Worm (Caenorhabditis elegans): ENCODE results near the gene sru-28.

The sru-28 gene

DNA sequence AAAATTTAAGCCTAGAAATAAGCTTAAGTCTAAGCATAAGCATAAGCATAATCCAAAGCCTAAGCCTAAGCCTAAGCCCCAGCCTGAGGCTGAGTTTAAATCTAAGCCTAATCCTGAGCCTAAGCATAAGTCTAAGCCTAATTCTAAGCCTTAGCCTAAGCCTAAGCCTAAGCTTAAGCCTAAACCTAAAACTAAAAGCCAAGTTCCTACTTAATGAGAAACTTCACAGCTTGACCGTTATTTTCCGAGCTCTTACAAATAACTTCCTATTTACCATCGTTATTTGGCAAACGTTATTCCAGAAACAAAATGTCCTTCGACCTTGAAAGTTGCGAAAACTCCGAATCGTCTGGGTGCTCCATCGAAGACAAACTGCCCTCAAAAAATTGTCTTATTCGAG is 24.4 kb upstream of the sru-28 start, which contains the start of gene C38C3.4:
C38C3.4 (plus strand) TSS at position 301 of the 400 bp plus-strand sequence.
- TF ChIP-seq tbx-37 (GFP tag; conservative IDR thresholded peaks at IDR 0.05): no peak
- no peak for TF ChIP-seq ama-1 (optimal IDR thresholded peaks at IDR 0.05)
- no peak for TF ChIP-seq tbx-11 (GFP tag; IDR thresholded peaks at IDR 0.05)
- no peak for TF ChIP-seq ceh-13 (GFP tag; optimal IDR thresholded peaks at IDR 0.05)
- no peak for TF ChIP-seq hnd-1 (tag; optimal IDR thresholded peaks at IDR 0.05)
- peak; percentile 57 for TF ChIP-seq ceh-36 (tag; optimal IDR thresholded peaks at IDR 0.05)
- TF ChIP-seq tra-4 (tag; optimal IDR thresholded peaks at IDR 0.05): no peak
- no peak for TF ChIP-seq pes-1 (GFP tag; IDR thresholded peaks at IDR 0.05)

DNA sequence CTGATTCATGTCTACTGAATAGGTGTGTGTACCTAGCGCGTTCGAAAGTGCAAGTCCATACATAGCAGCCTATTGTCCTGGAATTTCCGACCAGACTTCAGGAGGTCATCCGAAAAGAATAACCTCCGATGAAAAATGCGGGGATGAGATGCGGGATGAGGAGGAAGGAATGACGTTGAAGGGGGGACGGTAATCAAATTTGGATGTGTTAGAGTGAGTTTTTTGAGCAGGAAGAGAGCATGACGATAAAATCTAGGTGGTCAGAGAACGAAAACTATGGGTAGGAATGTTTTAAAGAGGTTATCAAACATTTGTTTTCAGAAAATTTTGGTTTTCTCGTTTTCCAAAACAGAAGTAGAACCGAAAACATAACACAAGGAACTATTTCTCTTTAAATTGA is 20.1 kb upstream of the sru-28 start:
- TF ChIP-seq pes-1 (GFP tag; IDR thresholded peaks at IDR 0.05): no peak
- TF ChIP-seq sea-1 (GFP tag; conservative IDR thresholded peaks at IDR 0.05): no peak
- TF ChIP-seq scrt-1 (GFP tag; IDR thresholded peaks at IDR 0.05): no peak
- no peak for TF ChIP-seq hmbx-1 (tag; optimal IDR thresholded peaks at IDR 0.05)
- TF ChIP-seq ama-1 (optimal IDR thresholded peaks at IDR 0.05): no peak
- no peak for TF ChIP-seq aly-1 (tag; optimal IDR thresholded peaks at IDR 0.05)
- no peak for TF ChIP-seq flt-1 (GFP tag; IDR thresholded peaks at IDR 0.05)
- TF ChIP-seq ets-7 (tag; optimal IDR thresholded peaks at IDR 0.05): no peak
- TF ChIP-seq hmg-4 (GFP tag; optimal IDR thresholded peaks at IDR 0.05): no peak
- TF ChIP-seq tbx-37 (GFP tag; conservative IDR thresholded peaks at IDR 0.05): no peak
- no peak for TF ChIP-seq ceh-36 (tag; optimal IDR thresholded peaks at IDR 0.05)
- no peak for TF ChIP-seq tra-4 (tag; optimal IDR thresholded peaks at IDR 0.05)

DNA sequence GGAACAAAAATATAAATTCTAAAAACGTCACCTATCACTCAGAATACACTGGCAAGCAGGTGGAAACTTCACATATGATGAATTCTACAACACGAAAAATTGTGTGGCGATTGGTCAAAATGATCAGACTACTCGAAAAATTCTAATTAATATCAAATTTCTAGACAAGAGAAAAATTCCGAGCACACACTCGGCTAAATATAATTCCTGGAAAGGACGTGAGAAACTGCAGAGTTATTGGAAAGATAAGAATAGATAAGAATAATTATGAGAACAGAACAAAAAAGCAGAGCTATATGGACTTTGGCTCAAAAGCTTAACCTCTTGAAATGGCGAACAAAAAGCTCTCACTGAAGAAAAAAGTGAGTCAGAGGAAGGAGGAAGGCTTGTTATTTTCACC is 18.8 kb upstream of the sru-28 start:
- TF ChIP-seq hnd-1 (tag; optimal IDR thresholded peaks at IDR 0.05): no peak
- no peak for TF ChIP-seq ceh-36 (tag; optimal IDR thresholded peaks at IDR 0.05)
- TF ChIP-seq aly-1 (tag; optimal IDR thresholded peaks at IDR 0.05): no peak
- TF ChIP-seq hmbx-1 (tag; optimal IDR thresholded peaks at IDR 0.05): no peak
- TF ChIP-seq B0310.2 (tag; optimal IDR thresholded peaks at IDR 0.05): no peak
- no peak for TF ChIP-seq sea-1 (GFP tag; conservative IDR thresholded peaks at IDR 0.05)
- no peak for TF ChIP-seq tra-4 (tag; optimal IDR thresholded peaks at IDR 0.05)
- no peak for TF ChIP-seq tbx-37 (GFP tag; conservative IDR thresholded peaks at IDR 0.05)
- TF ChIP-seq scrt-1 (GFP tag; IDR thresholded peaks at IDR 0.05): no peak
- no peak for TF ChIP-seq flt-1 (GFP tag; IDR thresholded peaks at IDR 0.05)
- TF ChIP-seq ama-1 (optimal IDR thresholded peaks at IDR 0.05): no peak
- no peak for TF ChIP-seq ets-7 (tag; optimal IDR thresholded peaks at IDR 0.05)

DNA sequence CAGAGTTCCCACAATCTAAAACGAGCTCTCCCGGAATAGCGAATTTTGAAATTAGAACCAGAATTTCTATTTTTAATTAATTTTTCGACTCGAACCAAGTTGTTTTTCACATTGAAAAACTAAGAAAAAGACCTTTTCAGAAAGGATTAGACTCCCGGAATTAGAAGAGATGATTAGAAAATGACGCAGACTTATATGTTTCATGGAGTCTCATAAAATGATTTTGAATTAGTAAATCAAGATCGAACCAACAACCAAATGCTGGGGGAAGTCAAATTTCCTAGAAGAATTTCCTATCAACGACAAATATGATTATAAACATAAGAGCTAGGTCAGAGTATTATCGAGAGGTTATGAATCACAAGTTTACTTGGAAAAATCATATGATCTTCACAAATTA is 17.5 kb upstream of the sru-28 start:
- TF ChIP-seq ceh-13 (GFP tag; optimal IDR thresholded peaks at IDR 0.05) (no peak), F13C5.2 (tag; optimal IDR thresholded peaks at IDR 0.05) (no peak), tbx-11 (GFP tag; IDR thresholded peaks at IDR 0.05) (no peak), ama-1 (optimal IDR thresholded peaks at IDR 0.05) (no peak), scrt-1 (GFP tag; IDR thresholded peaks at IDR 0.05) (no peak), tra-4 (tag; optimal IDR thresholded peaks at IDR 0.05) (no peak), hnd-1 (tag; optimal IDR thresholded peaks at IDR 0.05) (no peak), aly-1 (tag; optimal IDR thresholded peaks at IDR 0.05) (no peak), pes-1 (GFP tag; IDR thresholded peaks at IDR 0.05) (no peak), ets-7 (tag; optimal IDR thresholded peaks at IDR 0.05) (no peak), sea-1 (GFP tag; conservative IDR thresholded peaks at IDR 0.05) (no peak), hmbx-1 (tag; optimal IDR thresholded peaks at IDR 0.05) (no peak), B0310.2 (tag; optimal IDR thresholded peaks at IDR 0.05) (no peak), flt-1 (GFP tag; IDR thresholded peaks at IDR 0.05) (no peak), tbx-37 (GFP tag; conservative IDR thresholded peaks at IDR 0.05) (no peak), ceh-36 (tag; optimal IDR thresholded peaks at IDR 0.05) (no peak), hmg-4 (GFP tag; optimal IDR thresholded peaks at IDR 0.05) (no peak)

DNA sequence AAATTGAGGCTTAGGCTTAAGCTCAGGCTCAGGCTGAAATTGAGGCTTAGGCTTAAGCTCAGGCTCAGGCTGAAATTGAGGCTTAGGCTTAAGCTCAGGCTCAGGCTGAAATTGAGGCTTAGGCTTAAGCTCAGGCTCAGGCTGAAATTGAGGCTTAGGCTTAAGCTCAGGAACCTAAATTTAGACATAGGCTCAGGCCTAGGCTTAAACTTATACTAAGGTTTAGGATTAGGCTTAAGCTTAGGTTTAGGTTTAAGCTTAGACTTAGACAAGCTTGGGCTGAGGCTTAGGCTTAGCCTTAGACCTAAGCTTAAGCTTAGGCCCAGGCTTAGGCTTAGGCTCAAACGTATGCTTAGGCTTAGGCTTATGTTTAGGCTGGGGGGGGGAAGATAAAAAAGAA is 15.2 kb upstream of the sru-28 start:
- peak; percentile 80 for TF ChIP-seq ceh-36 (tag; optimal IDR thresholded peaks at IDR 0.05)

DNA sequence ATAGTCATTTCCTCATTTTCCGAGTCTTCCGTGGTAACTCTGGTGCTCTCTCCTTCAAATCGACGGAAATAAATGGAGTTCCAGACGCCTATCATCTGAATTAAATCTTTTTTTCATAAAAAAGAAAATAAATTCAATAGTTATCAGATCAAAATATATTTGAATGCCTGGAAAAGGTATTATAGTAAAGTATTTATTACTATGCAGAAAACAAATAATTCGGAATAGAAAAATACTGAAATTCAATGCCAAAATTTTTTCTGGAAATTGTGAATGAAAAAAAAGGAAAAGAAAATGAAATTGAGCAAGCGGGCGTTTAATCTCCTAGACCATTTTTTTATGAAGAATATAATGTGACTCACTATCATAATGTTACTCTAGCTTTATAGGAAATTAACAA is 14.6 kb upstream of the sru-28 start, which contains the start of gene C38C3.6:
C38C3.6 (minus strand) TSS at position 101 of the 400 bp plus-strand sequence.
- no peak for TF ChIP-seq hnd-1 (tag; optimal IDR thresholded peaks at IDR 0.05)

DNA sequence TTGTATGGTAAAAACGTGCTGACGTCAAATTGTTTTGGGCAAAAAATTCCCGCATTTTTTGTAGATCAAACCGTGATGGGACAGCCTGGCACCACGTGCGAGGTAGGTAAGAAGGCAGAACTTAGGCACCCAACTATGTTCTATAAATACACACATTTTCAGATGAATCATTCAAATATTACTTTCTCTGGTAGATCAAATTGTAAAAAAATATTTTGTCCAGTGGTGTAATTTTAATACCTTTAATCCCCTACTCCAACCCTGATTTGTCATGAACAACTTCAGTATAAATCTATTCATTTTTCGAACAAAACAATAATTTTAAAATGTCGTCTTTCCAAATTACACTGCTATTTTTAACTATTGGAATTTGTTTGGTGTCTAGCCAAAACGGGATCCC is 11.6 kb upstream of the sru-28 start, which contains the start of gene spig-7:
spig-7 (plus strand) TSS at position 301 of the 400 bp plus-strand sequence.
- TF ChIP-seq B0310.2 (tag; optimal IDR thresholded peaks at IDR 0.05) (no peak), tbx-37 (GFP tag; conservative IDR thresholded peaks at IDR 0.05) (no peak), ceh-36 (tag; optimal IDR thresholded peaks at IDR 0.05) (no peak), pes-1 (GFP tag; IDR thresholded peaks at IDR 0.05) (no peak)

DNA sequence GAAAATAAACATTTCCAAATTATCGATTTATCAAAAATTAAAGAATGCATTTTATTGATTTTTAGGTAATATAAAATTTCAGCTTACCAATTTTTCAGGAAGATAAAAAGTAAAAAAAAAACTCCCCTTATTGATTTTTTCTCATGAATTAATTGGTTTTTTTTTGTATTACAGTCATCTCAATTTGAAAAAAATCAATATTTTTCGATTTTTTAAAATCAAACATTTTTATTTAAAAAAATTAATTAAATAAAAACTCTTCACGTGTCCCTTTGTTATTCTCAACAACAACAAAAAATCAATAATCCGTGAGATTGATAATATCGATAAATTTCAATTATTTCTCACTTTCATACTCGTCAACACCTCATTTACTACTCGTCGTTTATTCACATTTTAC is 10.8 kb upstream of the sru-28 start, which contains the start of gene C38C3.3:
C38C3.3 (plus strand) TSS at position 301 of the 400 bp plus-strand sequence.
- TF ChIP-seq sea-1 (GFP tag; conservative IDR thresholded peaks at IDR 0.05): no peak

DNA sequence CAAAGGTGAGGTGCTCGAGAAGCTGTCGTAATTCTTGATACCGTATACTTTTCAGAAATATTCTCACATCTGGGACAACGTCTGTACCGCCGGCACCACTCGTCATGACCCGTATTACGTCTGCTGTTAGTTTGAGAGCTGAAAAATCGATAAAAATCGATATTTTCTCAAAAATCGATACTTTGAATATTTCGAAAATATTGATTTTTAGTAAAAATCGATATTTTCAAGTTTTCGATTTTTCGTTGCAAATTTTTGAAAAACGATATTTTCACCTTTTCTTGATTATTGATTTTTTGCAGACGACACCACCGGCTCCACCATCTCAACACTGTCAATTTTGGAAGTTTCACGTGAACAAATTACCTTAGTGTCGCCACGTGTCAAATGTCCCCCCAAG is 10.3 kb upstream of the sru-28 start:
- TF ChIP-seq hmbx-1 (tag; optimal IDR thresholded peaks at IDR 0.05) (no peak), ama-1 (optimal IDR thresholded peaks at IDR 0.05) (no peak), scrt-1 (GFP tag; IDR thresholded peaks at IDR 0.05) (no peak), pes-1 (GFP tag; IDR thresholded peaks at IDR 0.05) (no peak), ets-7 (tag; optimal IDR thresholded peaks at IDR 0.05) (no peak), ceh-36 (tag; optimal IDR thresholded peaks at IDR 0.05) (no peak), tbx-11 (GFP tag; IDR thresholded peaks at IDR 0.05) (no peak), tra-4 (tag; optimal IDR thresholded peaks at IDR 0.05) (no peak), B0310.2 (tag; optimal IDR thresholded peaks at IDR 0.05) (no peak), hnd-1 (tag; optimal IDR thresholded peaks at IDR 0.05) (no peak), sea-1 (GFP tag; conservative IDR thresholded peaks at IDR 0.05) (no peak), hmg-4 (GFP tag; optimal IDR thresholded peaks at IDR 0.05) (no peak), aly-1 (tag; optimal IDR thresholded peaks at IDR 0.05) (no peak), tbx-37 (GFP tag; conservative IDR thresholded peaks at IDR 0.05) (no peak), F13C5.2 (tag; optimal IDR thresholded peaks at IDR 0.05) (no peak), flt-1 (GFP tag; IDR thresholded peaks at IDR 0.05) (no peak), ceh-13 (GFP tag; optimal IDR thresholded peaks at IDR 0.05) (no peak)
